Fruit fly (Drosophila melanogaster): ENCODE results near the gene Sf3b5.

dm6 chr3R:9051937-9052680 is 37.0 kb upstream of the Sf3b5 start, which contains the start of gene Kdm2:
- TF ChIP-seq pan (optimal IDR thresholded peaks at IDR 0.05) = no peak
- no peak for TF ChIP-seq sage (GFP tag; optimal IDR thresholded peaks at IDR 0.05)
- no peak for TF ChIP-seq dmrt93B (GFP tag; optimal IDR thresholded peaks at IDR 0.05)
- no peak for TF ChIP-seq N (GFP tag; optimal IDR thresholded peaks at IDR 0.05)
